Worm (Caenorhabditis elegans) whole organism, young adult: ENCODE results near the gene R05A10.1.
A peak's percentile ranks its signal among the peaks of the same experiment; 100 is the strongest.
"Not testable (repeated sequence)": the region's sequence is repeated elsewhere in the genome, so short reads cannot be mapped to it uniquely, and the experiment has no call there.

ENCODE experiments used
- F33H1.4 ChIP-seq: fragments of 200-800 bp; sonication (Bioruptor generic); IDR thresholded peaks from 2 replicates; pipeline ENCODE4 v1.3.6; 2022; ENCODE audit warnings: missing genetic modification reagents, missing genetic modification characterization, missing compliant biosample characterization
- F37B4.10 ChIP-seq: fragments of 200-800 bp; sonication (Bioruptor generic); IDR thresholded peaks from 2 replicates; pipeline ENCODE4 v1.3.6; 2022; ENCODE audit warnings: missing genetic modification characterization, missing compliant biosample characterization
- F49E8.2 ChIP-seq: sonication (generic microtip); optimal IDR thresholded peaks from 3 replicates; lab custom pipeline; 2017; ENCODE audit warnings: missing genetic modification characterization, mild to moderate bottlenecking, missing compliant biosample characterization, antibody characterized with exemption, moderate library complexity; ENCODE audit not compliant: insufficient read depth
- F57A8.1 ChIP-seq: fragments of 200-800 bp; sonication (Bioruptor generic); optimal IDR thresholded peaks from 2 replicates; lab custom pipeline; 2018; ENCODE audit warnings: mild to moderate bottlenecking, missing genetic modification characterization, moderate library complexity, missing compliant biosample characterization
- T26A5.8 ChIP-seq: sonication (generic microtip); optimal IDR thresholded peaks from 2 replicates; lab custom pipeline; 2016; ENCODE audit warnings: missing genetic modification characterization, missing compliant biosample characterization
- ama-1 ChIP-seq, 3 experiments: fragments of 150-350 bp in 1 of 3; sonication (generic microtip) in 2 of 3; optimal IDR thresholded peaks; 2 replicates each; lab custom pipeline; 2014 to 2018; ENCODE audit warnings: missing biosample characterization in 2 of 3, missing genetic modification characterization in 2 of 3, missing genetic modification reagents in 2 of 3
- aptf-3 ChIP-seq: fragments of 200-800 bp; sonication (Bioruptor generic); IDR thresholded peaks from 2 replicates; pipeline ENCODE4 v1.3.6; 2022; ENCODE audit warnings: missing genetic modification characterization, missing compliant biosample characterization
- attf-6 ChIP-seq: fragments of 200-800 bp; sonication (Bioruptor generic); IDR thresholded peaks from 2 replicates; pipeline ENCODE4 v1.3.6; 2022; ENCODE audit warnings: missing genetic modification reagents, missing genetic modification characterization, missing compliant biosample characterization
- cebp-2 ChIP-seq: fragments of 200-800 bp; sonication (Bioruptor generic); IDR thresholded peaks from 2 replicates; pipeline ENCODE4 v1.3.6; 2022; ENCODE audit warnings: missing genetic modification characterization, missing compliant biosample characterization
- ceh-27 ChIP-seq: fragments of 200-800 bp; sonication (Bioruptor generic); optimal IDR thresholded peaks from 2 replicates; lab custom pipeline; 2018; ENCODE audit warnings: mild to moderate bottlenecking, missing genetic modification characterization, moderate library complexity, missing compliant biosample characterization
- ceh-40 ChIP-seq: fragments of 200-800 bp; sonication (Bioruptor generic); IDR thresholded peaks from 2 replicates; pipeline ENCODE4 v1.3.6; 2022; ENCODE audit warnings: missing genetic modification characterization, missing compliant biosample characterization
- ceh-91 ChIP-seq: fragments of 200-800 bp; sonication (Bioruptor generic); IDR thresholded peaks from 2 replicates; pipeline ENCODE4 v1.3.6; 2022; ENCODE audit warnings: missing genetic modification reagents, missing genetic modification characterization, missing compliant biosample characterization
- dox-1 ChIP-seq: fragments of 200-800 bp; sonication (Bioruptor generic); IDR thresholded peaks from 2 replicates; pipeline ENCODE4 v1.3.6; 2022; ENCODE audit warnings: missing genetic modification reagents, missing genetic modification characterization, missing compliant biosample characterization
- dpff-1 ChIP-seq: sonication (generic microtip); optimal IDR thresholded peaks from 2 replicates; lab custom pipeline; 2017; ENCODE audit warnings: mild to moderate bottlenecking, missing genetic modification characterization, missing compliant biosample characterization
- dpl-1 ChIP-seq: fragments of 150-350 bp; optimal IDR thresholded peaks from 2 replicates; lab custom pipeline; 2014; ENCODE audit warnings: missing biosample characterization, missing genetic modification reagents, missing genetic modification characterization
- efl-1 ChIP-seq: fragments of 150-350 bp; optimal IDR thresholded peaks from 2 replicates; lab custom pipeline; 2014; ENCODE audit warnings: missing biosample characterization, missing genetic modification reagents, missing genetic modification characterization
- egrh-3 ChIP-seq: fragments of 200-800 bp; sonication (Bioruptor generic); IDR thresholded peaks from 2 replicates; pipeline ENCODE4 v1.3.6; 2022; ENCODE audit warnings: missing genetic modification reagents, missing genetic modification characterization, missing compliant biosample characterization
- ekl-4 ChIP-seq: fragments of 200-800 bp; sonication (Bioruptor generic); IDR thresholded peaks from 2 replicates; pipeline ENCODE4 v1.3.6; 2022; ENCODE audit warnings: missing genetic modification reagents, missing genetic modification characterization, missing compliant biosample characterization
- hmg-1.2 ChIP-seq: fragments of 200-800 bp; sonication (Bioruptor generic); IDR thresholded peaks from 2 replicates; pipeline ENCODE4 v1.3.6; 2022; ENCODE audit warnings: missing genetic modification reagents, missing genetic modification characterization, missing compliant biosample characterization
- hmg-20 ChIP-seq: fragments of 200-800 bp; sonication (Bioruptor generic); IDR thresholded peaks from 2 replicates; pipeline ENCODE4 v1.3.6; 2022; ENCODE audit warnings: missing genetic modification reagents, missing genetic modification characterization, missing compliant biosample characterization
- hsf-1 ChIP-seq: fragments of 200-800 bp; sonication (Bioruptor generic); IDR thresholded peaks from 2 replicates; pipeline ENCODE4 v1.3.6; 2022; ENCODE audit warnings: missing genetic modification reagents, missing genetic modification characterization, missing compliant biosample characterization
- lin-35 ChIP-seq, 3 experiments: fragments of 150-350 bp in 2 of 3; sonication (generic microtip) in 1 of 3; optimal IDR thresholded peaks; 2 replicates each; lab custom pipeline; 2014 to 2018; ENCODE audit warnings: missing biosample characterization in 3 of 3, missing genetic modification characterization in 3 of 3, missing genetic modification reagents in 3 of 3
- lin-54 ChIP-seq: fragments of 200-800 bp; sonication (Bioruptor generic); optimal IDR thresholded peaks from 2 replicates; lab custom pipeline; 2018; ENCODE audit warnings: mild to moderate bottlenecking, missing genetic modification characterization, missing compliant biosample characterization
- madf-6 ChIP-seq: fragments of 200-800 bp; sonication (Bioruptor generic); IDR thresholded peaks from 2 replicates; pipeline ENCODE4 v1.3.6; 2022; ENCODE audit warnings: missing genetic modification reagents, missing genetic modification characterization, missing compliant biosample characterization
- madf-8 ChIP-seq: fragments of 200-800 bp; sonication (Bioruptor generic); conservative IDR thresholded peaks from 2 replicates; pipeline ENCODE4 v1.3.6; 2022; ENCODE audit warnings: missing genetic modification reagents, missing genetic modification characterization, missing compliant biosample characterization
- mxl-1 ChIP-seq: sonication (generic microtip); optimal IDR thresholded peaks from 2 replicates; lab custom pipeline; 2016; ENCODE audit warnings: missing genetic modification characterization, missing compliant biosample characterization
- pbrm-1 ChIP-seq: fragments of 200-800 bp; sonication (Bioruptor generic); IDR thresholded peaks from 2 replicates; pipeline ENCODE4 v1.3.6; 2022; ENCODE audit warnings: missing genetic modification reagents, missing genetic modification characterization, missing compliant biosample characterization
- sdz-38 ChIP-seq: sonication (generic microtip); optimal IDR thresholded peaks from 2 replicates; lab custom pipeline; 2016; ENCODE audit warnings: missing genotype, missing genetic modification characterization, missing compliant biosample characterization
- snpc-1.3 ChIP-seq: sonication (generic microtip); optimal IDR thresholded peaks from 2 replicates; lab custom pipeline; 2017; ENCODE audit warnings: missing genetic modification characterization, mild to moderate bottlenecking, missing compliant biosample characterization, antibody characterized with exemption, moderate library complexity, missing genotype, missing genetic modification reagents; ENCODE audit not compliant: insufficient read depth
- snpc-4 ChIP-seq, 5 experiments: fragments of 150-350 bp in 1 of 5; sonication (generic microtip) in 4 of 5; optimal IDR thresholded peaks; 2 replicates each; lab custom pipeline; 2014 to 2018; ENCODE audit warnings: missing genetic modification characterization in 5 of 5, missing biosample characterization in 3 of 5, antibody characterized with exemption in 2 of 5, mild to moderate bottlenecking in 2 of 5, missing compliant biosample characterization in 2 of 5, missing genotype in 2 of 5, moderate library complexity in 2 of 5, missing genetic modification reagents in 1 of 5
- ztf-28 ChIP-seq: fragments of 200-800 bp; sonication (Bioruptor generic); IDR thresholded peaks from 2 replicates; pipeline ENCODE4 v1.3.6; 2022; ENCODE audit warnings: missing genetic modification reagents, missing genetic modification characterization, missing compliant biosample characterization

R05A10.1 gene

DNA sequence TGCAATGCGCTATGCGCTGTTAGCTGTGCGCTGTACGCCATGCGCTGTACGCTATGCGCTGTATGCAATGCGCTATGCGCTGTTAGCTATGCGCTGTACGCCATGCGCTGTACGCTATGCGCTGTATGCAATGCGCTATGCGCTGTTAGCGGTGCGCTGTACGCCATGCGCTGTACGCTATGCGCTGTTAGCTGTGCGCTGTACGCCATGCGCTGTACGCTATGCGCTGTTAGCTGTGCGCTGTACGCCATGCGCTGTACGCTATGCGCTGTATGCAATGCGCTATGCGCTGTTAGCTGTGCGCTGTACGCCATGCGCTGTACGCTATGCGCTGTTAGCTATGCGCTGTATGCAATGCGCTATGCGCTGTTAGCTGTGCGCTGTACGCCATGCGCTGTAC, 26.2 kb downstream of the R05A10.1 start:
- 0 out of 2 replicates have a peak, but pooled peaks have one; percentile 31 for TF ChIP-seq cebp-2
- TF ChIP-seq, all 124 proteins: peak for 1; not testable (repeated sequence) for 123

DNA sequence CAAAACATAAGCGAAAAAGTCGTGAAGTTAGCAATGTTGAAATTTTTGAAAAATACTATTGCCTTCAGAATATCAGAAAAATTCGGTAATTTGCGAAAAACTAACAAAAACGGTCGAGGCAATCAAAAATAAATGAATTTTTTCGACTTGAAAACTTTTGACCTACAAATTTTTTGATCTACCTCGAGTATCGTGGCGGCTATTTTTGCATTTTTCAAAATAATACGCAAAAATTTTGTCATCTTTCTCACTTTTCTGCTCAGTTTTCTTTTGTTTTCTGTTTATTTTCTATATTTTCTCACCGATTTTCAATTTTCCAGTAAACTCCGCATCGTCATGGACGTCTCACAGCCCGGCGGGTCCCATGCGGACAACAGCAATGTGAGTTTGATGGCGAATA, 33.6 kb downstream of the R05A10.1 start:
- TF ChIP-seq snpc-1.3 (tag; lab: Kevin White, UChicago) = no peak
- no peak for TF ChIP-seq snpc-4 (GFP tag; optimal IDR thresholded peaks at IDR 0.05; lab: Kevin White, UChicago)
- TF ChIP-seq snpc-4 (tag; optimal IDR thresholded peaks at IDR 0.05; lab: Kevin White, UChicago) = peak in 1 of 4 experiments; percentile 15
- no peak for TF ChIP-seq lin-35 (GFP tag; optimal IDR thresholded peaks at IDR 0.05; lab: Kevin White, UChicago)
- TF ChIP-seq hmg-20 (GFP tag; lab: Robert Waterston, UW) = no peak
- peak; percentile 68 for TF ChIP-seq madf-6
- peak; percentile 23 for TF ChIP-seq dpl-1 (GFP tag; lab: Kevin White, UChicago)
- no peak for TF ChIP-seq dpff-1 (tag; lab: Kevin White, UChicago)
- TF ChIP-seq madf-8 (GFP tag; lab: Robert Waterston, UW) = 0 out of 2 replicates have a peak, but pooled peaks have one; percentile 5
- TF ChIP-seq efl-1 (GFP tag; lab: Kevin White, UChicago) = peak; percentile 81
- no peak for TF ChIP-seq mxl-1

DNA sequence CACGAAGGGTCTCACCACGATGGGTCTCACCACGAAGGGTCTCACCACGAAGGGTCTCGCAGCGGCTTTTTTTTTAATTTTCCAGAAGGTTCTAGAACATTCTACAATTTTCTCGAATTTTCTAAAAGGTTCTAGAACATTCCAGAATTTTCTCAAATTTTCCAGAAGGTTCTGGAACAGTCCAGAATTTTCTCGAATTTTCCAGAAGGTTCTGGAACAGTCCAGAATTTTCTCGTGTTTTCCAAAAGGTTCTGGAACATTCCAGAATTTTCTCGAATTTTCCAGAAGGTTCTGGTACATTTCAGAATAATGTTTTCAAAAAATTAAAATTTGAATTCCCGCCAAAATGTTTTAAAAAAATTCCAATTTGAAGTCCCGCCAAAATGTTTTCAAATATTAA, 35.9 kb downstream of the R05A10.1 start:
- 0 out of 2 replicates have a peak, but pooled peaks have one; percentile 12 for TF ChIP-seq aptf-3 (GFP tag; lab: Robert Waterston, UW)
- TF ChIP-seq ceh-40 (GFP tag; lab: Robert Waterston, UW) = 0 out of 2 replicates have a peak, but pooled peaks have one; percentile 16
- TF ChIP-seq F33H1.4 (GFP tag; lab: Robert Waterston, UW) = peak; percentile 48
- TF ChIP-seq hsf-1 = peak; percentile 98
- TF ChIP-seq madf-6 = 0 out of 2 replicates have a peak, but pooled peaks have one; percentile 31
- TF ChIP-seq dox-1 (GFP tag; lab: Robert Waterston, UW) = peak; percentile 58

DNA sequence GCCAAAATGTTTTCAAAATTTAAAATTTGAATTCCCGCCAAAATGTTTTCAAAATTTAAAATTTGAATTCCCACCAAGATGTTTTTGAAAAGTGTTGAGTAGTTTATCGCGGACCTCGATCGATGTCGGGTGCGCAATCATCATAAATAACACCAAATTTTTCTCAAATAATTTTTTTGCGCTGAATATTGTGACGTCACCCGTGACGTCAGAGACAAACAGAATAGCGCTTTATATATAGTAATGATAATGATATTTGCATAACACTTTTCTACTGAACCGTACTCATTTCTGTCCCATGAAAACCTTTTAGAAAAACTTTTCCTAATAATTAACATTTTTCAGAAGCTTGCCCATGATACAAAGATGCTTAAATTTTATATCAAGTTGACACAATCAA, 36.3 kb downstream of the R05A10.1 start:
- TF ChIP-seq snpc-4 (GFP tag; optimal IDR thresholded peaks at IDR 0.05; lab: Kevin White, UChicago) = not testable (repeated sequence)
- TF ChIP-seq snpc-4 (tag; optimal IDR thresholded peaks at IDR 0.05; lab: Kevin White, UChicago) (peak in 1 of 4 experiments; percentile 89), madf-8 (GFP tag; lab: Robert Waterston, UW) (0 out of 2 replicates have a peak, but pooled peaks have one; percentile 9), pbrm-1 (GFP tag; lab: Robert Waterston, UW) (peak; percentile 65; the same call in 1 of the 2 replicates), hmg-1.2 (GFP tag; lab: Robert Waterston, UW) (peak; percentile 27; the same call in 1 of the 2 replicates), attf-6 (GFP tag; lab: Robert Waterston, UW) (peak; percentile 93)

DNA sequence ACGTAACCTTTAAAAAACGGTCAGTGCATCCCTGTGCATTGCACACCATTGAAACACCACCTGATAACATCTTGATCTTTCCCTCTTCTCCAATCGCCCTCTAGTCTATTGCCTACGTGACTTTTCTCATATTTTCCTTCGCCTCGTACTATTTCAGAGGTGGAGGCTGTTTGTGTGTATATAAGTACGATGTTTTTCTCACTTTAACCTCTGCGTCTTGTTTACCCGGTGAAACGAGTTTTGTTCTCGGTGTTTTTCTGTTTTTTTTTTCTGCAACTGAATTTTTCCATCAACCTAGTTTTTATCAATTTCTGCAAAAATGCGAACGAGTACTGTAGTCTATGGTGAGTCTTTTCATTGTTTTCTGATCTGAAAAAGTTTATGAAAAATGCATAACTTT, 37.5 kb downstream of the R05A10.1 start, which contains the start of gene sqrd-1:
Gene sqrd-1, plus strand, starts transcription at position 158 of the 400 bp plus-strand sequence.
- TF ChIP-seq egrh-3 (GFP tag; lab: Robert Waterston, UW) = no peak
- TF ChIP-seq ceh-91 (GFP tag; lab: Robert Waterston, UW) = no peak
- no peak for TF ChIP-seq ekl-4 (GFP tag; lab: Robert Waterston, UW)
- TF ChIP-seq dox-1 (GFP tag; lab: Robert Waterston, UW) = 0 out of 2 replicates have a peak, but pooled peaks have one; percentile 20
- no peak for TF ChIP-seq ztf-28 (GFP tag; lab: Robert Waterston, UW)
- TF ChIP-seq F37B4.10 (GFP tag; lab: Robert Waterston, UW) = no peak
- no peak for TF ChIP-seq ceh-27 (GFP tag; lab: Kevin White, UChicago)
- no peak for TF ChIP-seq T26A5.8 (tag; lab: Kevin White, UChicago)
- no peak for TF ChIP-seq F57A8.1 (GFP tag; lab: Kevin White, UChicago)
- no peak for TF ChIP-seq sdz-38 (tag; lab: Kevin White, UChicago)
- TF ChIP-seq lin-54 (GFP tag; lab: Kevin White, UChicago) = no peak
- TF ChIP-seq ama-1 (optimal IDR thresholded peaks at IDR 0.05; lab: Kevin White, UChicago) = peak; percentile 40
- TF ChIP-seq ama-1 (GFP tag; optimal IDR thresholded peaks at IDR 0.05; lab: Kevin White, UChicago) = no peak
- TF ChIP-seq F49E8.2 (tag; lab: Kevin White, UChicago) = no peak
- TF ChIP-seq, all 124 proteins: peak for 2
